Fruit fly (Drosophila melanogaster): Measurements from ENCODE around the gene CG11563.

The CG11563 gene

DNA sequence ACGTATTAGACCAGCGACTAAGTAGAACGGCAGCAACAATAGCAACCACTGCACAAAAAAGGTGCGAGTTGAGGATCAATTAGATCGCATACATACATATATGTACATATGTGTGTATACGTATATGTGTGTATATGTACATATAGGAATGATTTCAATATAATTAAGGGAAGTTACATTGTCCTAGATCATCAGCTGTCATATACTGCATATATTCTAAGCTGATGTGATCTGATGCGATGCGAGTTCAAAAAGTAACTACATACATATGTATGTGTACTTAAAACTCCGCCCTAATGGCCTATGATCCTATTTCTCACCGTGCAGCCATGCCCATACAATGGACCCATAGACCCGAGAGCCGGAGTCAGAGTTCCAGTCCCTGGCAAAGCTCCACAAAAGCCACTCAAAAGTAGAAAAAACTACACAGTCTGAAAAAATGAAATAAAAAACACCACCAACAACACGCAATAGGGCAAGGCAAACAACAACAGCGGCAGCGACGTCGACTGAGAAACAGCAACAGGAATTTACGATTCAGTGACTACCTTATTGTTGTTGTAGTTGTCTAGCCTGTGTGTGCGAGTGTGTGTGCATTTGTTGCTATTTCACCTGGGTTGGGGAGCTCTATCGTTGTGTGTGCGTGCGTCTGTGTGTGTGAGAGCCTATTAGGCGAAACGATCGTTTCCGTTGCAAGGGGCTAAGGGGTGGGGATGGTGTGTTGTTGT is 13.5 kb upstream of the CG11563 start (continued):
- TF ChIP-seq wek (GFP tag; optimal IDR thresholded peaks at IDR 0.05): no peak
- no peak for TF ChIP-seq Fer1 (GFP tag; optimal IDR thresholded peaks at IDR 0.05)
- no peak for TF ChIP-seq zfh1 (GFP tag; IDR thresholded peaks at IDR 0.05)
- no peak for TF ChIP-seq insv (GFP tag; optimal IDR thresholded peaks at IDR 0.05)
- TF ChIP-seq CG17385 (GFP tag; optimal IDR thresholded peaks at IDR 0.05): no peak
- TF ChIP-seq eve (GFP tag; optimal IDR thresholded peaks at IDR 0.05): no peak
- no peak for TF ChIP-seq Tbp (GFP tag; optimal IDR thresholded peaks at IDR 0.05)
- TF ChIP-seq org-1 (GFP tag; optimal IDR thresholded peaks at IDR 0.05): peak; percentile 28
- TF ChIP-seq da (GFP tag; optimal IDR thresholded peaks at IDR 0.05): no peak
- no peak for TF ChIP-seq trh (GFP tag; optimal IDR thresholded peaks at IDR 0.05)
- no peak for TF ChIP-seq Doc3 (GFP tag; IDR thresholded peaks at IDR 0.05; ENCODE audit: partially characterized antibody)
- no peak for TF ChIP-seq H15 (GFP tag; IDR thresholded peaks at IDR 0.05)
- TF ChIP-seq nmo (GFP tag; optimal IDR thresholded peaks at IDR 0.05): peak; percentile 47
- no peak for TF ChIP-seq tio (GFP tag; optimal IDR thresholded peaks at IDR 0.05)
- peak; percentile 41; the same call in 1 of the 2 replicates for TF ChIP-seq CG9215 (GFP tag; IDR thresholded peaks at IDR 0.05)
- TF ChIP-seq gce (GFP tag; IDR thresholded peaks at IDR 0.05): no peak; the same call in 2 of the 3 replicates
- peak; percentile 52; the same call in 1 of the 3 replicates for TF ChIP-seq CG17361 (GFP tag; IDR thresholded peaks at IDR 0.05)
- peak; percentile 3 for TF ChIP-seq CG17359 (tag; optimal IDR thresholded peaks at IDR 0.05)
- TF ChIP-seq CG3847 (GFP tag; IDR thresholded peaks at IDR 0.05): no peak
- TF ChIP-seq CG2875 (GFP tag; optimal IDR thresholded peaks at IDR 0.05): no peak
- no peak for TF ChIP-seq p53 (GFP tag; optimal IDR thresholded peaks at IDR 0.05)
- TF ChIP-seq CG6765 (GFP tag; optimal IDR thresholded peaks at IDR 0.05): peak; percentile 27
- TF ChIP-seq yki (optimal IDR thresholded peaks at IDR 0.05): no peak
- no peak for TF ChIP-seq Nf-YA (GFP tag; IDR thresholded peaks at IDR 0.05)
- TF ChIP-seq CG12236 (GFP tag; optimal IDR thresholded peaks at IDR 0.05): no peak
- TF ChIP-seq CG2889 (GFP tag; IDR thresholded peaks at IDR 0.05): no peak
- TF ChIP-seq CG13624 (GFP tag; optimal IDR thresholded peaks at IDR 0.05): no peak
- no peak for TF ChIP-seq CG14965 (GFP tag; optimal IDR thresholded peaks at IDR 0.05; ENCODE audit: borderline replicate concordance)
- no peak for TF ChIP-seq cad (GFP tag; optimal IDR thresholded peaks at IDR 0.05)
- TF ChIP-seq CG10431 (GFP tag; optimal IDR thresholded peaks at IDR 0.05): no peak
- TF ChIP-seq ham (GFP tag; IDR thresholded peaks at IDR 0.05): no peak
- no peak for TF ChIP-seq CG8478 (optimal IDR thresholded peaks at IDR 0.05)
- no peak for TF ChIP-seq caup (GFP tag; optimal IDR thresholded peaks at IDR 0.05; ENCODE audit: severe bottlenecking)
- TF ChIP-seq CG8765 (GFP tag; IDR thresholded peaks at IDR 0.05): no peak
- no peak for TF ChIP-seq CG30431 (GFP tag; optimal IDR thresholded peaks at IDR 0.05)
- TF ChIP-seq CG1024 (GFP tag; IDR thresholded peaks at IDR 0.05): no peak
- no peak for TF ChIP-seq zf30C (GFP tag; optimal IDR thresholded peaks at IDR 0.05)
- no peak for TF ChIP-seq btn (GFP tag; optimal IDR thresholded peaks at IDR 0.05)
- no peak for TF ChIP-seq Dip2 (GFP tag; IDR thresholded peaks at IDR 0.05)
- no peak for TF ChIP-seq Dref (GFP tag; IDR thresholded peaks at IDR 0.05)
- peak; percentile 38 for TF ChIP-seq CG7556 (GFP tag; optimal IDR thresholded peaks at IDR 0.05)
- TF ChIP-seq Med (GFP tag): peak; percentile 81
- TF ChIP-seq CG11696 (GFP tag; IDR thresholded peaks at IDR 0.05): no peak
- TF ChIP-seq CG18262 (tag; optimal IDR thresholded peaks at IDR 0.05): peak; percentile 52
- TF ChIP-seq Dp (GFP tag; optimal IDR thresholded peaks at IDR 0.05): no peak
- no peak for TF ChIP-seq CG4707 (GFP tag; optimal IDR thresholded peaks at IDR 0.05)
- no peak for TF ChIP-seq CG31365 (tag; optimal IDR thresholded peaks at IDR 0.05)
- TF ChIP-seq bab2 (GFP tag; optimal IDR thresholded peaks at IDR 0.05): no peak
- no peak for TF ChIP-seq Neu2 (GFP tag; optimal IDR thresholded peaks at IDR 0.05; ENCODE audit: borderline replicate concordance)
- peak; percentile 46 for TF ChIP-seq CG9727 (GFP tag; optimal IDR thresholded peaks at IDR 0.05)
- TF ChIP-seq Hr39 (optimal IDR thresholded peaks at IDR 0.05): no peak
- no peak for TF ChIP-seq Lhr (GFP tag; optimal IDR thresholded peaks at IDR 0.05)
